Worm (Caenorhabditis elegans): ENCODE results near the gene K02E7.1.
A peak's percentile ranks its signal among the peaks of the same experiment; 100 is the strongest.
"Not testable (repeated sequence)": the region's sequence is repeated elsewhere in the genome, so short reads cannot be mapped to it uniquely, and the experiment has no call there.

The K02E7.1 gene

ce11 chrII:1060702-1061101, 22.3 kb upstream of the K02E7.1 start, which contains the start of gene btb-10:
Gene btb-10, minus strand, starts transcription at chrII:1060802.
- not testable (repeated sequence) for TF ChIP-seq nhr-111 (GFP tag; optimal IDR thresholded peaks at IDR 0.05); nhr-25 (tag; optimal IDR thresholded peaks at IDR 0.05; ENCODE audit: borderline replicate concordance, insufficient read depth); Y48G9A.11 (GFP tag; IDR thresholded peaks at IDR 0.05)

- TF ChIP-seq nhr-28 (tag; optimal IDR thresholded peaks at IDR 0.05) (peak; percentile 62), T26A8.4 (GFP tag; IDR thresholded peaks at IDR 0.05) (no peak), hlh-30 (tag; optimal IDR thresholded peaks at IDR 0.05; ENCODE audit: insufficient read depth) (no peak), daf-16 (GFP tag; optimal IDR thresholded peaks at IDR 0.05) (no peak), daf-16 (tag; optimal IDR thresholded peaks at IDR 0.05) (peak; percentile 33), pqm-1 (tag; optimal IDR thresholded peaks at IDR 0.05) (no peak), mxl-3 (GFP tag; optimal IDR thresholded peaks at IDR 0.05) (no peak), tra-1 (GFP tag; IDR thresholded peaks at IDR 0.05) (peak; percentile 57)
Measured at ce11 chrII:1063926-1064325, 19.0 kb upstream of the K02E7.1 start.

DNA sequence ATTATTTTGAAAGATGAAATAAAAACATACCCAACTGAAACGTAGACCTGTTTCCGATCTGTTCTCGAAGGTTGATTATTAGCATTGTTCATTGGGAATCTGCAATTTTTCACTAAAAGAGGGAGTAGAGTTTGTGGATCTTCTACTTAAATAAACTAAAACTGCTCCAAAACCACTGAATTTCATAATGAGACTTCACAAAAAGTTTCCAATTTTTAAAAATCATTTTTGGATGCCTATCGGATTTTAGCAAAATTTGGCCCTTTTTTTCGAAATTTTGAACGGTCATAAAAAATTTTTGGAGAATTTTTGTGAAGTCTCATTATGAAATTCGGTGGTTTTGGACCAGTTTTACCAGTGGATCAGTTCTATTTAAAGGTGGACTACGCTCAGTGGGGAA, 16.1 kb upstream of the K02E7.1 start, which contains the start of gene K02E7.10:
TSS of gene K02E7.10 (minus strand) at position 101 of the 400 bp plus-strand sequence.
- no peak for TF ChIP-seq daf-8 (GFP tag; IDR thresholded peaks at IDR 0.05)
- no peak for TF ChIP-seq nhr-237 (tag; optimal IDR thresholded peaks at IDR 0.05)
- no peak for TF ChIP-seq ZK337.2 (GFP tag; IDR thresholded peaks at IDR 0.05)
- TF ChIP-seq lin-15B (tag; optimal IDR thresholded peaks at IDR 0.05), result no peak
- no peak for TF ChIP-seq nhr-28 (tag; optimal IDR thresholded peaks at IDR 0.05)
- no peak for TF ChIP-seq T20F7.1 (GFP tag; optimal IDR thresholded peaks at IDR 0.05)
- no peak for TF ChIP-seq Y5F2A.4 (GFP tag; optimal IDR thresholded peaks at IDR 0.05)
- no peak for TF ChIP-seq D1046.2 (GFP tag; IDR thresholded peaks at IDR 0.05)
- no peak for TF ChIP-seq mxl-2 (GFP tag; conservative IDR thresholded peaks at IDR 0.05)
- TF ChIP-seq daf-19 (GFP tag; conservative IDR thresholded peaks at IDR 0.05), result no peak

DNA sequence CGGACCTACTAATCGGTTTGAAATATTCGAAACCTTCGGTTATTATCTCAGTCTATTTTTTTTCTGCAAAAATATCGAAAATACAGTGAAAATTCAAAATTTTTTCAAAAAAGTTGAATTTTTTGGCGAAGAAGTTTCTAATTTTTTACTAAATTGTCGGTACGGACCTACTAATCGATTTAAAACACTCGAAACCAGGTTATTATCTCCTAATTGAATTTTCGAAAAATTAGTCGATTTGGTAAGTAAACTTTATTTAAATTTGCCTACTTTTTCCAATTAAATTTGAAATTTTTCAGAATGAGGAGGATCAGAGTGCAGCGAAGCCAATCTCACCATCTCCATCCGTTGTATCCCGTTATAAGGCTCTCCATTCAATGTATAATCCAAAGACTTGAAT, 12.1 kb upstream of the K02E7.1 start, which contains the start of gene K02E7.12:
TSS of gene K02E7.12 (plus strand) at position 301 of the 400 bp plus-strand sequence.
- TF ChIP-seq nhr-48 (tag; optimal IDR thresholded peaks at IDR 0.05), result no peak
- TF ChIP-seq ceh-44 (GFP tag; IDR thresholded peaks at IDR 0.05), result no peak
- TF ChIP-seq nhr-42 (GFP tag; IDR thresholded peaks at IDR 0.05), result no peak
- no peak for TF ChIP-seq unc-130 (GFP tag; optimal IDR thresholded peaks at IDR 0.05)
- no peak for TF ChIP-seq tag-97 (GFP tag; IDR thresholded peaks at IDR 0.05)
- TF ChIP-seq mdt-29 (GFP tag; IDR thresholded peaks at IDR 0.05), result no peak
- no peak for TF ChIP-seq zip-11 (GFP tag; IDR thresholded peaks at IDR 0.05)
- TF ChIP-seq nhr-28 (tag; optimal IDR thresholded peaks at IDR 0.05), result no peak
- no peak for TF ChIP-seq set-16 (GFP tag; IDR thresholded peaks at IDR 0.05)
- TF ChIP-seq spr-3 (GFP tag; optimal IDR thresholded peaks at IDR 0.05), result no peak
- TF ChIP-seq mdl-1 (tag; optimal IDR thresholded peaks at IDR 0.05), result no peak
- TF ChIP-seq F44E2.7 (GFP tag; IDR thresholded peaks at IDR 0.05), result no peak

ce11 chrII:1071432-1071831, 11.5 kb upstream of the K02E7.1 start:
- TF ChIP-seq Y105C5A.15 (GFP tag; IDR thresholded peaks at IDR 0.05) (no peak), nhr-48 (tag; optimal IDR thresholded peaks at IDR 0.05) (no peak), lin-13 (GFP tag; optimal IDR thresholded peaks at IDR 0.05) (no peak), hif-1 (tag; optimal IDR thresholded peaks at IDR 0.05) (no peak), madf-5 (GFP tag; IDR thresholded peaks at IDR 0.05) (no peak), nhr-77 (tag; optimal IDR thresholded peaks at IDR 0.05) (no peak), F49E8.2 (tag; optimal IDR thresholded peaks at IDR 0.05; ENCODE audit: borderline replicate concordance) (no peak), nhr-6 (tag; optimal IDR thresholded peaks at IDR 0.05) (no peak), F44E2.7 (GFP tag; IDR thresholded peaks at IDR 0.05) (no peak), F37D6.2 (tag; optimal IDR thresholded peaks at IDR 0.05) (no peak), nhr-42 (GFP tag; IDR thresholded peaks at IDR 0.05) (no peak), daf-12 (tag; optimal IDR thresholded peaks at IDR 0.05) (no peak), nhr-41 (GFP tag; IDR thresholded peaks at IDR 0.05) (no peak), ceh-28 (tag; optimal IDR thresholded peaks at IDR 0.05) (no peak), hlh-11 (tag; optimal IDR thresholded peaks at IDR 0.05) (no peak)

All from whole organism, L4 larva.